Worm (Caenorhabditis elegans) whole organism, L4 larva: ENCODE measurements around the gene C49F5.6.
A peak's percentile ranks its signal among the peaks of the same experiment; 100 is the strongest.

Source experiments
- F10B5.3 ChIP-seq: sonication (generic microtip); optimal IDR thresholded peaks from 2 replicates; lab custom pipeline; 2016; ENCODE audit warnings: mild to moderate bottlenecking, missing genetic modification characterization, missing compliant biosample characterization
- F44E2.7 ChIP-seq: fragments of 200-800 bp; sonication (Bioruptor generic); IDR thresholded peaks from 2 replicates; pipeline ENCODE4 v2.1.2; 2022; ENCODE audit warnings: missing genetic modification characterization, missing compliant biosample characterization
- R02D3.7 ChIP-seq: fragments of 150-350 bp; sonication (generic microtip); optimal IDR thresholded peaks from 3 replicates; lab custom pipeline; 2014; ENCODE audit warnings: missing biosample characterization, missing genetic modification characterization
- T26A8.4 ChIP-seq: fragments of 200-800 bp; sonication (Bioruptor generic); IDR thresholded peaks from 2 replicates; pipeline ENCODE4 v1.3.6; 2022; ENCODE audit warnings: missing genetic modification characterization, missing compliant biosample characterization
- Y48G9A.11 ChIP-seq: fragments of 200-800 bp; sonication (Bioruptor generic); IDR thresholded peaks from 2 replicates; pipeline ENCODE4 v1.3.6; 2022; ENCODE audit warnings: missing genetic modification reagents, missing genetic modification characterization, missing compliant biosample characterization
- ZK337.2 ChIP-seq: fragments of 200-800 bp; sonication (Bioruptor generic); IDR thresholded peaks from 2 replicates; pipeline ENCODE4 v1.3.6; 2022; ENCODE audit warnings: missing genetic modification reagents, missing genetic modification characterization, missing compliant biosample characterization
- aha-1 ChIP-seq: fragments of 150-350 bp; peaks from one replicate; lab custom pipeline; 2014; ENCODE audit warnings: missing biosample characterization, missing genetic modification characterization
- aly-2 ChIP-seq: sonication (generic microtip); optimal IDR thresholded peaks from 2 replicates; lab custom pipeline; 2018; ENCODE audit warnings: missing biosample characterization, missing genetic modification characterization
- arid-1 ChIP-seq: fragments of 200-800 bp; sonication (Bioruptor generic); conservative IDR thresholded peaks from 2 replicates; pipeline ENCODE4 v1.3.6; 2022; ENCODE audit warnings: missing genetic modification reagents, missing genetic modification characterization, missing compliant biosample characterization
- attf-4 ChIP-seq: sonication (generic microtip); optimal IDR thresholded peaks from 3 replicates; lab custom pipeline; 2017; ENCODE audit warnings: missing biosample characterization, missing genetic modification characterization
- ceh-20 ChIP-seq: fragments of 200-800 bp; sonication (Bioruptor generic); IDR thresholded peaks from 2 replicates; pipeline ENCODE4 v1.3.6; 2022; ENCODE audit warnings: missing genetic modification reagents, missing genetic modification characterization, missing compliant biosample characterization
- cey-2 ChIP-seq: sonication (generic microtip); optimal IDR thresholded peaks from 3 replicates; lab custom pipeline; 2017; ENCODE audit warnings: missing genetic modification characterization, mild to moderate bottlenecking, missing compliant biosample characterization, antibody characterized with exemption, borderline replicate concordance; ENCODE audit not compliant: insufficient read depth
- dmd-6 ChIP-seq: fragments of 200-800 bp; sonication (Bioruptor generic); IDR thresholded peaks from 2 replicates; pipeline ENCODE4 v1.3.6; 2022; ENCODE audit warnings: missing genetic modification reagents, missing genetic modification characterization, missing compliant biosample characterization
- egl-27 ChIP-seq: sonication (generic microtip); optimal IDR thresholded peaks from 3 replicates; lab custom pipeline; 2017; ENCODE audit warnings: missing biosample characterization, missing genetic modification reagents, missing genetic modification characterization
- egl-43 ChIP-seq: fragments of 200-800 bp; sonication (Bioruptor generic); IDR thresholded peaks from 2 replicates; pipeline ENCODE4 v1.3.6; 2022; ENCODE audit warnings: missing genetic modification reagents, missing genetic modification characterization, missing compliant biosample characterization
- fkh-10 ChIP-seq: fragments of 150-350 bp; optimal IDR thresholded peaks from 2 replicates; lab custom pipeline; 2014; ENCODE audit warnings: missing biosample characterization, missing genetic modification reagents, missing genetic modification characterization
- hif-1 ChIP-seq, 2 experiments: sonication (generic microtip); optimal IDR thresholded peaks; 2 replicates each; lab custom pipeline; 2016 to 2017; ENCODE audit warnings: missing compliant biosample characterization in 2 of 2, missing genetic modification characterization in 2 of 2, missing genetic modification reagents in 2 of 2, missing genotype in 2 of 2, mild to moderate bottlenecking in 1 of 2
- hmg-1.1 ChIP-seq: fragments of 200-800 bp; sonication (Bioruptor generic); IDR thresholded peaks from 2 replicates; pipeline ENCODE4 v1.3.6; 2022; ENCODE audit warnings: missing genetic modification reagents, missing genetic modification characterization, missing compliant biosample characterization
- lin-15B ChIP-seq: fragments of 150-350 bp; sonication (generic microtip); optimal IDR thresholded peaks from 3 replicates; lab custom pipeline; 2014; ENCODE audit warnings: missing biosample characterization, missing genetic modification characterization
- lin-29 ChIP-seq: fragments of 200-800 bp; sonication (Bioruptor generic); IDR thresholded peaks from 2 replicates; pipeline ENCODE4 v1.3.6; 2022; ENCODE audit warnings: missing genetic modification reagents, missing genetic modification characterization, missing compliant biosample characterization
- lir-3 ChIP-seq: sonication (generic microtip); optimal IDR thresholded peaks from 2 replicates; lab custom pipeline; 2016; ENCODE audit warnings: mild to moderate bottlenecking, missing genetic modification characterization, missing compliant biosample characterization
- madf-9 ChIP-seq: fragments of 200-800 bp; sonication (Bioruptor generic); conservative IDR thresholded peaks from 2 replicates; pipeline ENCODE4 v1.3.6; 2022; ENCODE audit warnings: missing genetic modification reagents, missing genetic modification characterization, missing compliant biosample characterization
- mdt-29 ChIP-seq: fragments of 200-800 bp; sonication (Bioruptor generic); IDR thresholded peaks from 2 replicates; pipeline ENCODE4 v1.3.6; 2022; ENCODE audit warnings: missing genetic modification reagents, missing genetic modification characterization, missing compliant biosample characterization
- nhr-10 ChIP-seq: fragments of 150-350 bp; optimal IDR thresholded peaks from 2 replicates; lab custom pipeline; 2014; ENCODE audit warnings: missing biosample characterization, missing genetic modification characterization
- nhr-102 ChIP-seq: sonication (generic microtip); optimal IDR thresholded peaks from 2 replicates; lab custom pipeline; 2016; ENCODE audit warnings: mild to moderate bottlenecking, missing genetic modification characterization, moderate library complexity, missing compliant biosample characterization
- nhr-28 ChIP-seq: fragments of 150-350 bp; optimal IDR thresholded peaks from 2 replicates; lab custom pipeline; 2014; ENCODE audit warnings: missing biosample characterization, missing genetic modification characterization
- nhr-77 ChIP-seq: fragments of 150-350 bp; optimal IDR thresholded peaks from 2 replicates; lab custom pipeline; 2014; ENCODE audit warnings: missing biosample characterization, missing genetic modification characterization
- sdz-12 ChIP-seq: fragments of 200-800 bp; sonication (Bioruptor generic); optimal IDR thresholded peaks from 2 replicates; lab custom pipeline; 2018; ENCODE audit warnings: mild to moderate bottlenecking, missing genetic modification characterization, missing compliant biosample characterization
- set-16 ChIP-seq: fragments of 200-800 bp; sonication (Bioruptor generic); IDR thresholded peaks from 2 replicates; pipeline ENCODE4 v1.3.6; 2022; ENCODE audit warnings: missing genetic modification reagents, missing genetic modification characterization, missing compliant biosample characterization
- snpc-4 ChIP-seq: fragments of 150-350 bp; optimal IDR thresholded peaks from 2 replicates; lab custom pipeline; 2014; ENCODE audit warnings: missing biosample characterization, missing genetic modification characterization
- unc-62 ChIP-seq, 3 experiments: fragments of 150-350 bp in 1 of 3; sonication (generic microtip); optimal IDR thresholded peaks in 2 of 3; peaks in 1 of 3; 1 replicate in 1 of 3; 2 replicates in 2 of 3; lab custom pipeline; 2014 to 2017; ENCODE audit warnings: missing biosample characterization in 3 of 3, missing genetic modification characterization in 3 of 3, missing genetic modification reagents in 3 of 3, missing genotype in 1 of 3
- zag-1 ChIP-seq: fragments of 150-350 bp; optimal IDR thresholded peaks from 2 replicates; lab custom pipeline; 2014; ENCODE audit warnings: missing biosample characterization, missing genetic modification characterization

Gene C49F5.6

ce11 chrX:12017908-12018479 lies 29.9 kb downstream of the C49F5.6 start, which contains the start of the genes nmat-1 and ucr-2.1 (continued):
- TF ChIP-seq arid-1 (0 out of 2 replicates have a peak, but pooled peaks have one; percentile 22), madf-9 (no peak), Y48G9A.11 (GFP tag; lab: Robert Waterston, UW) (no peak), nhr-10 (tag; lab: Kevin White, UChicago) (no peak), ZK337.2 (GFP tag; lab: Robert Waterston, UW) (no peak), egl-27 (tag; lab: Kevin White, UChicago) (no peak), hif-1 (tag; optimal IDR thresholded peaks at IDR 0.05; lab: Kevin White, UChicago) (peak; percentile 37 to 94), mdt-29 (GFP tag; lab: Robert Waterston, UW) (no peak), sdz-12 (no peak), zag-1 (tag; lab: Kevin White, UChicago) (peak; percentile 4), lir-3 (tag; lab: Kevin White, UChicago) (no peak), cey-2 (tag; lab: Kevin White, UChicago) (no peak), F10B5.3 (tag; lab: Kevin White, UChicago) (no peak), nhr-77 (peak; percentile 87), ceh-20 (no peak), snpc-4 (no peak)

ce11 chrX:12021446-12021845 lies 33.3 kb downstream of the C49F5.6 start:
- TF ChIP-seq egl-43 (GFP tag; lab: Robert Waterston, UW) (no peak), T26A8.4 (GFP tag; lab: Robert Waterston, UW) (no peak), fkh-10 (GFP tag; lab: Kevin White, UChicago) (peak; percentile 36), F44E2.7 (GFP tag; lab: Robert Waterston, UW) (0 out of 2 replicates have a peak, but pooled peaks have one; percentile 16), dmd-6 (GFP tag; lab: Robert Waterston, UW) (0 out of 2 replicates have a peak, but pooled peaks have one; percentile 18), snpc-4 (no peak), R02D3.7 (tag; lab: Kevin White, UChicago) (no peak), aha-1 (tag; lab: Kevin White, UChicago) (no peak)

- TF ChIP-seq unc-62 (GFP tag; optimal IDR thresholded peaks at IDR 0.05 in 1 of 2; lab: Kevin White, UChicago) (peak in 1 of 2 experiments; percentile 27), unc-62 (tag; optimal IDR thresholded peaks at IDR 0.05; lab: Kevin White, UChicago) (no peak), set-16 (GFP tag; lab: Robert Waterston, UW) (no peak)
- TF ChIP-seq, all 104 proteins: peak for 1
These were observed 34.4 kb downstream of the C49F5.6 start for ce11 chrX:12022496-12022895.

- TF ChIP-seq fkh-10 (GFP tag; lab: Kevin White, UChicago) (peak; percentile 67), sdz-12 (no peak)
These were observed 37.1 kb downstream of the C49F5.6 start, which contains the start of gene B0198.2 for ce11 chrX:12025070-12025789. Gene B0198.2, plus strand, starts transcription at chrX:12025739.

- no peak for TF ChIP-seq egl-27 (tag; lab: Kevin White, UChicago)
- no peak for TF ChIP-seq nhr-77
- no peak for TF ChIP-seq nhr-102 (tag; lab: Kevin White, UChicago)
- TF ChIP-seq attf-4 (tag; lab: Kevin White, UChicago), result no peak
- no peak for TF ChIP-seq lin-15B
- TF ChIP-seq nhr-28 (tag; lab: Kevin White, UChicago), result no peak
- TF ChIP-seq unc-62 (GFP tag; optimal IDR thresholded peaks at IDR 0.05 in 1 of 2; lab: Kevin White, UChicago), result no peak
- TF ChIP-seq unc-62 (tag; optimal IDR thresholded peaks at IDR 0.05; lab: Kevin White, UChicago), result no peak
- no peak for TF ChIP-seq lin-29 (GFP tag; lab: Robert Waterston, UW)
- TF ChIP-seq F10B5.3 (tag; lab: Kevin White, UChicago), result no peak
- no peak for TF ChIP-seq aly-2 (tag; lab: Kevin White, UChicago)
- no peak for TF ChIP-seq cey-2 (tag; lab: Kevin White, UChicago)
- no peak for TF ChIP-seq hmg-1.1 (GFP tag; lab: Robert Waterston, UW)
- TF ChIP-seq F44E2.7 (GFP tag; lab: Robert Waterston, UW), result no peak
These were observed 45.8 kb downstream of the C49F5.6 start, which contains the start of gene tsp-20 for ce11 chrX:12033937-12034336. Gene tsp-20, minus strand, starts transcription at chrX:12034037.
